Worm (Caenorhabditis elegans) whole organism, L2 larva: ENCODE data around the gene F27E5.3.

ENCODE experiments used
- ceh-82 ChIP-seq: fragments of 150-350 bp; optimal IDR thresholded peaks from 2 replicates; lab custom pipeline; 2014; ENCODE audit warnings: missing biosample characterization, missing genetic modification characterization
- fos-1 ChIP-seq: fragments of 150-350 bp; optimal IDR thresholded peaks from 2 replicates; lab custom pipeline; 2014; ENCODE audit warnings: missing biosample characterization, missing genetic modification characterization
- unc-62 ChIP-seq: fragments of 150-350 bp; optimal IDR thresholded peaks from 2 replicates; lab custom pipeline; 2014; ENCODE audit warnings: missing biosample characterization, missing genetic modification reagents, missing genetic modification characterization

- TF ChIP-seq fos-1 (tag; lab: Kevin White, UChicago) (no peak), unc-62 (GFP tag; lab: Kevin White, UChicago) (no peak), ceh-82 (tag; lab: Kevin White, UChicago) (no peak)
Observed at ce11 chrII:10144092-10144491, at the start of gene F27E5.3.
